Fruit fly (Drosophila melanogaster) whole organism, embryonic: Measurements from ENCODE around the gene CSN5.

Experiments used
- Adf1 ChIP-seq: fragments of 200-800 bp; sonication (Bioruptor generic); IDR thresholded peaks from 2 replicates; pipeline ENCODE4 v1.3.6; 2022; ENCODE audit warnings: missing biosample characterization, missing genetic modification characterization
- CG10209 ChIP-seq: fragments of 200-800 bp; sonication (Bioruptor generic); optimal IDR thresholded peaks from 3 replicates; lab custom pipeline; 2017; ENCODE audit warnings: missing biosample characterization, mild to moderate bottlenecking, missing genetic modification characterization, missing genetic modification reagents
- CG11560 ChIP-seq: fragments of 200-800 bp; sonication (Bioruptor generic); IDR thresholded peaks from 3 replicates; pipeline ENCODE4 v1.3.6; 2022; ENCODE audit warnings: missing biosample characterization, missing genetic modification characterization
- CG12236 ChIP-seq: fragments of 200-800 bp; sonication (Bioruptor generic); optimal IDR thresholded peaks from 2 replicates; lab custom pipeline; 2016; ENCODE audit warnings: missing biosample characterization, missing genetic modification characterization
- CG12659 ChIP-seq: fragments of 200-800 bp; sonication (Bioruptor generic); optimal IDR thresholded peaks from 3 replicates; lab custom pipeline; 2017; ENCODE audit warnings: mild to moderate bottlenecking, missing biosample characterization, missing genetic modification reagents, missing genetic modification characterization
- CG14014 ChIP-seq: fragments of 200-800 bp; sonication (Bioruptor generic); IDR thresholded peaks from 2 replicates; pipeline ENCODE4 v1.3.6; 2022; ENCODE audit warnings: missing biosample characterization, missing genetic modification characterization
- CG1603 ChIP-seq: fragments of 200-800 bp; sonication (Bioruptor generic); optimal IDR thresholded peaks from 2 replicates; lab custom pipeline; 2019; ENCODE audit warnings: missing biosample characterization, mild to moderate bottlenecking, missing genetic modification characterization, moderate library complexity
- CG16815 ChIP-seq: fragments of 200-800 bp; sonication (Bioruptor generic); optimal IDR thresholded peaks from 3 replicates; lab custom pipeline; 2017; ENCODE audit warnings: missing biosample characterization, mild to moderate bottlenecking, missing genetic modification characterization
- CG17328 ChIP-seq: fragments of 200-800 bp; sonication (Bioruptor generic); IDR thresholded peaks from 2 replicates; pipeline ENCODE4 v1.3.6; 2022; ENCODE audit warnings: missing biosample characterization, missing genetic modification characterization
- CG18011 ChIP-seq: fragments of 200-800 bp; sonication (Bioruptor generic); optimal IDR thresholded peaks from 2 replicates; lab custom pipeline; 2017; ENCODE audit warnings: missing biosample characterization, missing genetic modification characterization, mild to moderate bottlenecking, moderate library complexity, missing genotype
- CG30431 ChIP-seq: fragments of 200-800 bp; sonication (Bioruptor generic); optimal IDR thresholded peaks from 2 replicates; lab custom pipeline; 2017; ENCODE audit warnings: missing biosample characterization, missing genetic modification characterization
- CG31365 ChIP-seq: fragments of 200-800 bp; sonication (Bioruptor generic); optimal IDR thresholded peaks from 2 replicates; lab custom pipeline; 2018; ENCODE audit warnings: missing biosample characterization, mild to moderate bottlenecking, missing genetic modification characterization
- CG3407 ChIP-seq: fragments of 200-800 bp; sonication (Bioruptor generic); optimal IDR thresholded peaks from 2 replicates; lab custom pipeline; 2018; ENCODE audit warnings: missing biosample characterization, mild to moderate bottlenecking, missing genetic modification characterization
- CG5953 ChIP-seq: fragments of 200-800 bp; sonication (Bioruptor generic); IDR thresholded peaks from 2 replicates; pipeline ENCODE4 v1.3.6; 2022; ENCODE audit warnings: missing biosample characterization, missing genetic modification characterization
- CG8924 ChIP-seq: fragments of 200-800 bp; optimal IDR thresholded peaks from 3 replicates; lab custom pipeline; 2019; ENCODE audit warnings: missing biosample characterization, mild to moderate bottlenecking, missing genetic modification characterization, moderate library complexity
- CHES-1-like ChIP-seq: fragments of 200-800 bp; sonication (Bioruptor generic); optimal IDR thresholded peaks from 2 replicates; lab custom pipeline; 2016; ENCODE audit warnings: missing biosample characterization, missing genetic modification characterization
- CkIIα-i1 ChIP-seq: fragments of 200-800 bp; sonication (Bioruptor generic); IDR thresholded peaks from 2 replicates; pipeline ENCODE4 v1.3.6; 2022; ENCODE audit warnings: missing biosample characterization, missing genetic modification characterization
- CrebB ChIP-seq: fragments of 200-800 bp; sonication (Bioruptor generic); optimal IDR thresholded peaks from 3 replicates; lab custom pipeline; 2018; ENCODE audit warnings: missing biosample characterization, mild to moderate bottlenecking, missing genetic modification characterization
- Dll ChIP-seq: fragments of 200-800 bp; sonication (Bioruptor generic); IDR thresholded peaks from 4 replicates; pipeline ENCODE4 v1.3.6; 2022; ENCODE audit warnings: missing biosample characterization, missing genetic modification characterization; ENCODE audit not compliant: partially characterized antibody
- Hmr ChIP-seq: fragments of 200-800 bp; sonication (Bioruptor generic); optimal IDR thresholded peaks from 3 replicates; lab custom pipeline; 2017; ENCODE audit warnings: mild to moderate bottlenecking, missing biosample characterization, missing genetic modification reagents, missing genetic modification characterization
- Hr51 ChIP-seq, 2 experiments: fragments of 200-800 bp; sonication (Bioruptor generic); optimal IDR thresholded peaks; 2 replicates in 1 of 2; 3 replicates in 1 of 2; lab custom pipeline; 2016 to 2018; ENCODE audit warnings: missing biosample characterization in 2 of 2, missing genetic modification characterization in 2 of 2, mild to moderate bottlenecking in 1 of 2, moderate library complexity in 1 of 2
- Hr78 ChIP-seq, 2 experiments: fragments of 200-800 bp in 1 of 2; fragments of >200 bp in 1 of 2; sonication (Bioruptor generic) in 1 of 2; optimal IDR thresholded peaks; 2 replicates each; lab custom pipeline; 2017 to 2019; ENCODE audit warnings: missing biosample characterization in 2 of 2, missing genetic modification characterization in 2 of 2, mild to moderate bottlenecking in 1 of 2, moderate library complexity in 1 of 2
- Lim3 ChIP-seq: fragments of 200-800 bp; sonication (Bioruptor generic); IDR thresholded peaks from 2 replicates; pipeline ENCODE4 v1.3.6; 2022; ENCODE audit warnings: missing biosample characterization, missing genetic modification characterization
- NFAT ChIP-seq: fragments of 200-800 bp; sonication (Bioruptor generic); IDR thresholded peaks from 2 replicates; pipeline ENCODE4 v1.3.6; 2022; ENCODE audit warnings: missing biosample characterization, missing genetic modification characterization
- Nf-YA ChIP-seq: fragments of 200-800 bp; sonication (Bioruptor generic); IDR thresholded peaks from 2 replicates; pipeline ENCODE4 v1.3.6; 2022; ENCODE audit warnings: missing biosample characterization, missing genetic modification characterization
- Nf-YC ChIP-seq: fragments of 200-800 bp; optimal IDR thresholded peaks from 3 replicates; lab custom pipeline; 2019; ENCODE audit warnings: missing biosample characterization, mild to moderate bottlenecking, missing genetic modification characterization, moderate library complexity
- NfI ChIP-seq: fragments of 200-800 bp; sonication (Bioruptor generic); optimal IDR thresholded peaks from 3 replicates; lab custom pipeline; 2018; ENCODE audit warnings: missing biosample characterization, mild to moderate bottlenecking, missing genetic modification characterization, moderate library complexity
- Ravus ChIP-seq: fragments of 200-800 bp; sonication (Bioruptor generic); IDR thresholded peaks from 2 replicates; pipeline ENCODE4 v1.3.6; 2022; ENCODE audit warnings: missing biosample characterization, missing genetic modification characterization
- Scr ChIP-seq: fragments of 200-800 bp; sonication (Bioruptor generic); IDR thresholded peaks from 2 replicates; pipeline ENCODE4 v1.3.6; 2022; ENCODE audit warnings: missing biosample characterization, missing genetic modification characterization; ENCODE audit not compliant: partially characterized antibody
- Vsx1 ChIP-seq: fragments of 200-800 bp; sonication (Bioruptor generic); optimal IDR thresholded peaks from 2 replicates; lab custom pipeline; 2017; ENCODE audit warnings: missing biosample characterization, mild to moderate bottlenecking, missing genetic modification characterization, missing genetic modification reagents
- ash1 ChIP-seq: fragments of 200-800 bp; sonication (Bioruptor generic); optimal IDR thresholded peaks from 2 replicates; lab custom pipeline; 2018; ENCODE audit warnings: missing biosample characterization, mild to moderate bottlenecking, missing genetic modification characterization
- bcd ChIP-seq: fragments of 200-800 bp; sonication (Bioruptor generic); optimal IDR thresholded peaks from 2 replicates; lab custom pipeline; 2017; ENCODE audit warnings: missing biosample characterization, mild to moderate bottlenecking, missing genetic modification characterization
- cas ChIP-seq: fragments of 200-800 bp; sonication (Bioruptor generic); IDR thresholded peaks from 2 replicates; pipeline ENCODE4 v1.3.6; 2022; ENCODE audit warnings: missing biosample characterization, missing genetic modification characterization
- cato ChIP-seq: fragments of 200-800 bp; sonication (Bioruptor generic); optimal IDR thresholded peaks from 2 replicates; lab custom pipeline; 2016; ENCODE audit warnings: missing biosample characterization, missing genetic modification characterization, borderline replicate concordance
- caup ChIP-seq: fragments of 200-800 bp; sonication (Bioruptor generic); optimal IDR thresholded peaks from 3 replicates; lab custom pipeline; 2017; ENCODE audit warnings: missing biosample characterization, mild to moderate bottlenecking, missing genetic modification characterization, moderate library complexity; ENCODE audit not compliant: severe bottlenecking
- crol ChIP-seq: fragments of 200-800 bp; sonication (Bioruptor generic); IDR thresholded peaks from 2 replicates; pipeline ENCODE4 v1.3.6; 2022; ENCODE audit warnings: missing biosample characterization, missing genetic modification characterization
- dpn ChIP-seq, 2 experiments: fragments of 200-800 bp; sonication (Bioruptor generic); optimal IDR thresholded peaks; 3 replicates each; lab custom pipeline; 2016; ENCODE audit warnings: missing biosample characterization in 2 of 2, missing genetic modification characterization in 2 of 2
- fd96Cb ChIP-seq: fragments of 200-800 bp; sonication (Bioruptor generic); optimal IDR thresholded peaks from 2 replicates; lab custom pipeline; 2018; ENCODE audit warnings: missing biosample characterization, mild to moderate bottlenecking, missing genetic modification characterization, moderate library complexity
- gsb-n ChIP-seq: fragments of 200-800 bp; sonication (Bioruptor generic); optimal IDR thresholded peaks from 3 replicates; lab custom pipeline; 2018; ENCODE audit warnings: missing biosample characterization, mild to moderate bottlenecking, missing genetic modification characterization
- hth ChIP-seq: fragments of >200 bp; optimal IDR thresholded peaks from 2 replicates; lab custom pipeline; 2017; ENCODE audit warnings: inconsistent platforms
- p53 ChIP-seq: fragments of 200-800 bp; sonication (Bioruptor generic); optimal IDR thresholded peaks from 2 replicates; lab custom pipeline; 2016; ENCODE audit warnings: missing biosample characterization, missing genetic modification characterization
- peb ChIP-seq: fragments of 200-800 bp; sonication (Bioruptor generic); IDR thresholded peaks from 2 replicates; pipeline ENCODE4 v1.3.6; 2022; ENCODE audit warnings: missing biosample characterization, missing genetic modification characterization
- pfk ChIP-seq: fragments of 200-800 bp; sonication (Bioruptor generic); optimal IDR thresholded peaks from 2 replicates; lab custom pipeline; 2018; ENCODE audit warnings: missing biosample characterization, mild to moderate bottlenecking, missing genetic modification characterization, moderate library complexity
- ro ChIP-seq: fragments of 200-800 bp; sonication (Bioruptor generic); IDR thresholded peaks from 2 replicates; pipeline ENCODE4 v1.3.6; 2022; ENCODE audit warnings: missing biosample characterization, missing genetic modification characterization
- row ChIP-seq: fragments of 200-800 bp; sonication (Bioruptor generic); IDR thresholded peaks from 3 replicates; pipeline ENCODE4 v1.3.6; 2022; ENCODE audit warnings: missing biosample characterization, missing genetic modification characterization
- sens ChIP-seq: fragments of 200-800 bp; sonication (Bioruptor generic); peaks from one replicate; lab custom pipeline; 2016; ENCODE audit warnings: missing biosample characterization, missing genetic modification characterization
- tna ChIP-seq: fragments of 200-800 bp; sonication (Bioruptor generic); IDR thresholded peaks from 2 replicates; pipeline ENCODE4 v1.3.6; 2022; ENCODE audit warnings: missing biosample characterization, missing genetic modification characterization; ENCODE audit not compliant: partially characterized antibody
- zen2 ChIP-seq: fragments of 200-800 bp; sonication (Bioruptor generic); IDR thresholded peaks from 3 replicates; pipeline ENCODE4 v1.3.6; 2022; ENCODE audit warnings: missing biosample characterization, missing genetic modification characterization; ENCODE audit not compliant: partially characterized antibody

CSN5 gene

dm6 chr3R:16449187-16449973 is 20.5 kb upstream of the CSN5 start (continued):
- TF ChIP-seq Scr (0 out of 2 replicates have a peak, but pooled peaks have one; percentile 15), ro (peak; percentile 86), CrebB (tag; lab: Kevin White, UChicago) (peak; percentile 77), fd96Cb (tag; lab: Kevin White, UChicago) (peak; percentile 98), peb (GFP tag; lab: Robert Waterston, UW) (peak; percentile 96), Dll (GFP tag; lab: Robert Waterston, UW) (0 out of 4 replicates have a peak, but pooled peaks have one; percentile 24), bcd (GFP tag; lab: Kevin White, UChicago) (peak; percentile 85), cas (peak; percentile 75), gsb-n (tag; lab: Kevin White, UChicago) (peak; percentile 93), p53 (GFP tag; lab: Kevin White, UChicago) (peak; percentile 82), row (GFP tag; lab: Robert Waterston, UW) (peak; percentile 93), Ravus (GFP tag; lab: Robert Waterston, UW) (peak; percentile 78), NfI (GFP tag; lab: Kevin White, UChicago) (peak; percentile 91), dpn (GFP tag; optimal IDR thresholded peaks at IDR 0.05; lab: Kevin White, UChicago) (peak; percentile 92 to 95), CG3407 (GFP tag; lab: Kevin White, UChicago) (peak; percentile 92), Nf-YA (GFP tag; lab: Robert Waterston, UW) (peak; percentile 91), Hr51 (GFP tag; optimal IDR thresholded peaks at IDR 0.05; lab: Kevin White, UChicago) (peak; percentile 81 to 83), Hr78 (GFP tag; optimal IDR thresholded peaks at IDR 0.05; lab: Kevin White, UChicago) (peak in 1 of 2 experiments; percentile 85), CG14014 (peak; percentile 89), sens (GFP tag; lab: Kevin White, UChicago) (peak; percentile 99), Nf-YC (tag; lab: Kevin White, UChicago) (peak; percentile 70), zen2 (GFP tag; lab: Robert Waterston, UW) (0 out of 3 replicates have a peak, but pooled peaks have one; percentile 34), CG31365 (peak; percentile 75), CG1603 (tag; lab: Kevin White, UChicago) (peak; percentile 97), CG12236 (GFP tag; lab: Kevin White, UChicago) (peak; percentile 83), Adf1 (GFP tag; lab: Robert Waterston, UW) (no peak), CG11560 (tag; lab: Robert Waterston, UW) (peak; percentile 81), CHES-1-like (GFP tag; lab: Kevin White, UChicago) (peak; percentile 87), ash1 (GFP tag; lab: Kevin White, UChicago) (peak; percentile 62), hth (lab: Kevin White, UChicago) (no peak), CG12659 (GFP tag; lab: Kevin White, UChicago) (peak; percentile 88), Vsx1 (GFP tag; lab: Kevin White, UChicago) (peak; percentile 26), pfk (GFP tag; lab: Kevin White, UChicago) (no peak), CG18011 (no peak), CG10209 (GFP tag; lab: Kevin White, UChicago) (peak; percentile 90), CG5953 (GFP tag; lab: Robert Waterston, UW) (peak; percentile 92), caup (GFP tag; lab: Kevin White, UChicago) (peak; percentile 74), cato (GFP tag; lab: Kevin White, UChicago) (peak; percentile 85), CG17328 (GFP tag; lab: Robert Waterston, UW) (peak; percentile 96), CkIIα-i1 (peak; percentile 53; the same call in 1 of the 2 replicates), crol (GFP tag; lab: Robert Waterston, UW) (peak; percentile 90), Lim3 (GFP tag; lab: Robert Waterston, UW) (peak; percentile 66; the same call in 1 of the 2 replicates), Hmr (peak; percentile 19), CG16815 (GFP tag; lab: Kevin White, UChicago) (peak; percentile 96), CG8924 (tag; lab: Kevin White, UChicago) (peak; percentile 95), NFAT (GFP tag; lab: Robert Waterston, UW) (peak; percentile 75), CG30431 (GFP tag; lab: Kevin White, UChicago) (peak; percentile 94), tna (GFP tag; lab: Robert Waterston, UW) (no peak)
